Worm (Caenorhabditis elegans): ENCODE data around the gene idpc-1.

The idpc-1 gene

ce11 chrIII:11389384-11389783 is 37.6 kb upstream of the idpc-1 start:
- TF ChIP-seq elt-1 (tag; optimal IDR thresholded peaks at IDR 0.05; ENCODE audit: borderline replicate concordance, insufficient read depth) (no peak), cnd-1 (tag; optimal IDR thresholded peaks at IDR 0.05) (no peak), mls-2 (tag; optimal IDR thresholded peaks at IDR 0.05) (no peak), ces-1 (GFP tag; optimal IDR thresholded peaks at IDR 0.05) (no peak)

- TF ChIP-seq nhr-2 (tag; optimal IDR thresholded peaks at IDR 0.05) (no peak), hlh-1 (tag; optimal IDR thresholded peaks at IDR 0.05) (no peak), ces-1 (GFP tag; optimal IDR thresholded peaks at IDR 0.05) (peak; percentile 55)
Observed at ce11 chrIII:11390832-11391231, 36.2 kb upstream of the idpc-1 start.

DNA sequence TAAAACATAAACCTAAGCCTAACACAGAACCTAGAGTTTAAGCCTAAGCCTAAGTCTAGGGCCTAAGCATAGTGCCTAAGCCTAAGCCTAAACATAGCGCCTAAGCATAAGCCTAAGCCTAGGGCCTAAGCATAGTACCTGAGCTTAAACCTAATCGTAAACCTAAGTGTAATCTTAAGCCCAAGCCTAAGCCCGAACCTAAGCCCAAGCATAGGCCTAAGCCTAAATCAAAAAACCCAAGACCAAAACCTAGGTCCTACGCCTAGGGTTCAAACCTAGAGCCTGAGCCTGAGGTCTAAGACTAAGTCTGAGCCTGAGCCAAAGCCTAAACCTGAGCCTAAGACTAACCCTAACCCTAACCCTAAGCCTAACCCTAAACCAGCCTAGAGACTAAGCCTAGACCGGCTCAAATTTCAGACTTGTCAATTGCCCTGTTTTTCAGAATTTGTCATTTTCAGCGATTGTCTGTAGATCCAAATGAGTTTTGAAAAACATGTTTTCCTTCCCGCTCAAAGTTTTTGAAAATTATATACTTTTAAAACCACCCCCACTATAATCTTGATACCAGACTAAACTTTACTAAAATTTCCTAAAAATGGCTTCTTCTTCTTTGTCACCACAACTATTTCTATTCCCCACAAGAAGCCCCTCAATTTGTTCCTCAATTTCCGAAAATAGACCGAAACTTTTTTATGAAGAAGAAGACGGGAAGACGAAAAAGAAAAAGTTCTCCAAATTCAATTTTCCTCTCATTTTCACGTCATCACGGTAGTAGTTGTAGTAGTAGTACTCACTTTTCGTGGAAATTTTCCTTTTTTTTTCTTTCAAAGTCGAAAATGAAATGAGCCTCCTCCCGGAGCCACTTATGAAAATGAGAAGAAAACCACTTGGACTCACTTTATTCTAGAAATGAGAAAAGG is 35.1 kb upstream of the idpc-1 start:
- no peak for TF ChIP-seq snpc-4 (tag; optimal IDR thresholded peaks at IDR 0.05)
- TF ChIP-seq ces-1 (GFP tag; optimal IDR thresholded peaks at IDR 0.05): peak; percentile 65

DNA sequence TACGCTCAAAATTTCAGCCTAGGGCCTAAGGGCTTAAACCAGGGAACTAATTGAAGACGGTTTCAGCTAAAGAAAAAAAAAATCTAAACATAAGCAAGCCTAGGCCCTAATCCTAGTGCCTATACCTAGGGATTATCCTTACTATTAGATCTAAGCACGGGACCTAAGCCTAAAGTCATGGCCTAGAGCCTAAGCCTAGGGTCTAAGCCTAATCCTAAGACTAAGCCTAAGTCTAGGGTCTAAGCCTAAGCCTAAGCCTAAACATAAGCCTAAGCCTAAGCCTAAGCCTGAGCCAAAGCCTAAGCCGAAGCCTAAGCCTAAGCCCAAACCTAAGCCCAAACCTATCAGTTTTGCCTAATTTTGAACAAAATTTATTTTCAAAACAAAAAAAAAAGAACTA is 34.3 kb upstream of the idpc-1 start:
- TF ChIP-seq M03D4.4 (tag; optimal IDR thresholded peaks at IDR 0.05) (no peak), nhr-12 (tag; optimal IDR thresholded peaks at IDR 0.05) (no peak), pha-4 (tag; optimal IDR thresholded peaks at IDR 0.05) (no peak), nhr-2 (tag; optimal IDR thresholded peaks at IDR 0.05) (no peak), ham-2 (GFP tag; optimal IDR thresholded peaks at IDR 0.05) (no peak), elt-3 (tag; optimal IDR thresholded peaks at IDR 0.05) (no peak), mls-2 (tag; optimal IDR thresholded peaks at IDR 0.05) (no peak), snpc-4 (tag; optimal IDR thresholded peaks at IDR 0.05) (no peak), unc-62 (GFP tag; optimal IDR thresholded peaks at IDR 0.05) (no peak), lin-13 (tag; optimal IDR thresholded peaks at IDR 0.05) (no peak), flh-1 (GFP tag; optimal IDR thresholded peaks at IDR 0.05) (no peak), elt-1 (tag; optimal IDR thresholded peaks at IDR 0.05; ENCODE audit: borderline replicate concordance, insufficient read depth) (no peak), zip-8 (tag; optimal IDR thresholded peaks at IDR 0.05) (no peak), bed-3 (GFP tag; optimal IDR thresholded peaks at IDR 0.05) (no peak), ceh-43 (GFP tag; optimal IDR thresholded peaks at IDR 0.05) (no peak), ces-1 (GFP tag; optimal IDR thresholded peaks at IDR 0.05) (no peak), lsy-2 (tag; optimal IDR thresholded peaks at IDR 0.05) (no peak), sptf-1 (tag; optimal IDR thresholded peaks at IDR 0.05) (no peak), nhr-237 (tag; optimal IDR thresholded peaks at IDR 0.05) (no peak)

- no peak for TF ChIP-seq nhr-12 (tag; optimal IDR thresholded peaks at IDR 0.05)
- TF ChIP-seq sptf-1 (tag; optimal IDR thresholded peaks at IDR 0.05): no peak
- no peak for TF ChIP-seq unc-120 (tag; optimal IDR thresholded peaks at IDR 0.05; ENCODE audit: poor library complexity, severe bottlenecking)
- TF ChIP-seq drap-1 (GFP tag; optimal IDR thresholded peaks at IDR 0.05): no peak
- no peak for TF ChIP-seq M03D4.4 (tag; optimal IDR thresholded peaks at IDR 0.05)
- TF ChIP-seq pha-4 (tag; optimal IDR thresholded peaks at IDR 0.05): no peak
- no peak for TF ChIP-seq mep-1 (tag; optimal IDR thresholded peaks at IDR 0.05)
- no peak for TF ChIP-seq blmp-1 (tag; optimal IDR thresholded peaks at IDR 0.05)
Observed at ce11 chrIII:11393162-11393561, 33.8 kb upstream of the idpc-1 start, which contains the start of gene nlp-21. Gene nlp-21, minus strand, starts transcription at chrIII:11393262.

- TF ChIP-seq zip-8 (tag; optimal IDR thresholded peaks at IDR 0.05): peak; percentile 75
- TF ChIP-seq M03D4.4 (tag; optimal IDR thresholded peaks at IDR 0.05): no peak
- no peak for TF ChIP-seq ceh-39 (tag; optimal IDR thresholded peaks at IDR 0.05)
- TF ChIP-seq lin-32 (GFP tag; optimal IDR thresholded peaks at IDR 0.05): no peak
Observed at ce11 chrIII:11397499-11397898, 29.5 kb upstream of the idpc-1 start, which contains the start of gene Y47D3B.3. Gene Y47D3B.3, plus strand, starts transcription at chrIII:11397799.
